Worm (Caenorhabditis elegans) whole organism, L4/young adult: Measurements from ENCODE around the gene Y22D7AL.9.

Experiments
- dao-5 ChIP-seq: sonication (generic microtip); optimal IDR thresholded peaks from 2 replicates; lab custom pipeline; 2016; ENCODE audit warnings: missing genotype, missing genetic modification characterization, moderate library complexity, missing compliant biosample characterization
- him-1 ChIP-seq: sonication (generic microtip); optimal IDR thresholded peaks from 2 replicates; lab custom pipeline; 2016; ENCODE audit warnings: missing genotype, missing genetic modification reagents, missing genetic modification characterization, missing compliant biosample characterization

DNA sequence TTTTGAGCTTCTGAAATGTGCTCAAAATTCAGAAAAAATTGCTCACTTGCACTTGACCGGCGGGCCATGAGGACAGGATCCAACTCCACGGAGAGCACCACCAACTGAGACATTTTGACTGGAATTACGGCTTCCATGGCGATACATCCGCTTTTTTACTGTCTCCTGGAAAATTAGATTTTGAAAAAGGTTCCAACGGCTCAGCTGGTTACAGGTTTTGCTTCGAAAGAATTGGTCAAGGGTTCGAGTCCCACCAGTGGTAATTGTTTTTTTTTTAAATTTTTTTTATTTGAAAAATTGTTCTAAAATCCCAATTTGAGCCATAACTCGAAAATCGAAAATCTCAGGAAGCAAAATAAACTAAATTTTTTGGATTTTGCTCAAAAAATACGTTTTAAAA, 48.6 kb upstream of the Y22D7AL.9 start:
- TF ChIP-seq him-1 (tag; lab: Kevin White, UChicago) (no peak), dao-5 (tag; lab: Kevin White, UChicago) (no peak)
